Worm (Caenorhabditis elegans) whole organism, midembryonic: Measurements from ENCODE around the gene daf-14.
A peak's percentile ranks its signal among the peaks of the same experiment; 100 is the strongest.

Source experiments
- T22C8.4 ChIP-seq: fragments of 200-800 bp; sonication (Bioruptor generic); IDR thresholded peaks from 2 replicates; pipeline ENCODE4 v1.3.6; 2022; ENCODE audit warnings: missing genetic modification characterization, missing compliant biosample characterization
- cog-1 ChIP-seq: sonication (generic microtip); optimal IDR thresholded peaks from 2 replicates; lab custom pipeline; 2016; ENCODE audit warnings: missing genetic modification characterization, missing compliant biosample characterization
- flt-1 ChIP-seq: fragments of 200-800 bp; sonication (Bioruptor generic); IDR thresholded peaks from 2 replicates; pipeline ENCODE4 v1.3.6; 2022; ENCODE audit warnings: missing genetic modification characterization, missing compliant biosample characterization
- klf-2 ChIP-seq: fragments of 200-800 bp; sonication (Bioruptor generic); conservative IDR thresholded peaks from 2 replicates; pipeline ENCODE4 v1.3.6; 2022; ENCODE audit warnings: missing genetic modification reagents, missing genetic modification characterization, missing compliant biosample characterization
- med-1 ChIP-seq: sonication (generic microtip); optimal IDR thresholded peaks from 2 replicates; lab custom pipeline; 2017; ENCODE audit warnings: missing genetic modification characterization, mild to moderate bottlenecking, missing compliant biosample characterization, antibody characterized with exemption, missing genetic modification reagents; ENCODE audit not compliant: insufficient read depth
- ref-1 ChIP-seq: fragments of 200-800 bp; sonication (Bioruptor generic); conservative IDR thresholded peaks from 2 replicates; pipeline ENCODE4 v1.3.6; 2022; ENCODE audit warnings: missing genetic modification reagents, missing genetic modification characterization, missing compliant biosample characterization
- tab-1 ChIP-seq: fragments of 200-800 bp; sonication (Bioruptor generic); IDR thresholded peaks from 2 replicates; pipeline ENCODE4 v1.3.6; 2022; ENCODE audit warnings: missing genetic modification characterization, missing compliant biosample characterization
- ztf-23 ChIP-seq: fragments of 200-800 bp; sonication (Bioruptor generic); IDR thresholded peaks from 2 replicates; pipeline ENCODE4 v1.3.6; 2022; ENCODE audit warnings: missing genetic modification reagents, missing genetic modification characterization, missing compliant biosample characterization
- ztf-29 ChIP-seq: fragments of 200-800 bp; sonication (Bioruptor generic); IDR thresholded peaks from 2 replicates; pipeline ENCODE4 v1.3.6; 2022; ENCODE audit warnings: missing genetic modification reagents, missing genetic modification characterization, missing compliant biosample characterization

The daf-14 gene

ce11 chrIV:10243276-10243675 is 7.2 kb upstream of the daf-14 start, which contains the start of gene tkt-1:
Gene tkt-1 (plus strand): TSS chrIV:10243612.
- TF ChIP-seq ztf-23 (no peak), tab-1 (no peak), klf-2 (GFP tag; lab: Robert Waterston, UW) (no peak), T22C8.4 (GFP tag; lab: Robert Waterston, UW) (no peak), ztf-29 (GFP tag; lab: Robert Waterston, UW) (no peak), flt-1 (GFP tag; lab: Robert Waterston, UW) (no peak), cog-1 (no peak), ref-1 (GFP tag; lab: Robert Waterston, UW) (no peak), med-1 (no peak)

DNA sequence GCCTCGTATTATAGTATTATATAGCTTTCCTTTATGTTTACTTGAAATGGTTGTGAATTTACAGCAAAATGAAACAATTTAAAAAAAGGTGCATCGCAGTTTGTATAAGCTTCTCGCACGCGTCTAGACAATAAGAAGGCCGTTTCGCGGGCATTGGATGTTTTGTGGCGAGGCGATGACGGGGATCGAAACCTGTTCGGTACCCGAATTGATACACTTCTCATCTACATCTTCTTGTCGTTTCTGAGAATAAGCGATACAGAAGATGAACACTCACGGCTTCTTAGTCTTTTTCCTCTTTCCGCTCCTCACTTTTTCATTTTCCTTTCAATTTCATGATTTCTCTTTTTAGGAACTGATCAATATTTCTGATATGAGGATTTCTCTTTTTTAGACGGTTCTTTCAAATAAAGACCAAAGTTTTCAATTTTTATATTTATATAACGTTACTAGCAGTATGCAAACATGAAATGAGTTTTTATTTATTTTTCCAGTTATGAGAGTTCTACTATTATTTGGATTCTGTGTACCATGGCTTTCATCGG is 4.7 kb upstream of the daf-14 start, which contains the start of gene F01G10.10:
F01G10.10 (plus strand) TSS at position 495 of the 545 bp plus-strand sequence.
- TF ChIP-seq med-1 = no peak
- no peak for TF ChIP-seq klf-2 (GFP tag; lab: Robert Waterston, UW)

DNA sequence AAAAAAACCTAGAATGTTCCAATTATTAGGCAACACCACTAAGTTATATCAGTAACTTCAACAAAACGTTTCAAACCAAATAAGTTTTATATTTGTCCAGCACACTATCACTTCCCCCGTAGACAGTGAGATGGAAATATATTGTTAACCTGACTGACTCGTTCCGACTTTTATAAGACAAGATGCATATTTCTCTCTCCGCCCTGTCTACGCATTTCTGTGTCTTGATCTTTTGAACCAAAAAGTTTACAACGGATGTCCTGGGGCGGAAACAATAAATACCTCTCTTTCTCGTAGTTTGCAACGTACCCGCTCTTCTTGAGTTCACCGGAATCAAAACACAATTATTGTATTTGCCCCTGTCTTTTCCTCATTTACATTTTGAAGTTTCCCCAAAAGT is 834 bp downstream of the daf-14 start:
- TF ChIP-seq tab-1 (no peak), med-1 (no peak), klf-2 (GFP tag; lab: Robert Waterston, UW) (no peak), T22C8.4 (GFP tag; lab: Robert Waterston, UW) (no peak), cog-1 (no peak), ztf-23 (no peak), ztf-29 (GFP tag; lab: Robert Waterston, UW) (no peak), flt-1 (GFP tag; lab: Robert Waterston, UW) (no peak), ref-1 (GFP tag; lab: Robert Waterston, UW) (no peak)

- peak; percentile 19; the same call in 1 of the 2 replicates for TF ChIP-seq T22C8.4 (GFP tag; lab: Robert Waterston, UW)
- TF ChIP-seq tab-1 = no peak
Observed at ce11 chrIV:10251764-10252163, 1.3 kb downstream of the daf-14 start.

- TF ChIP-seq cog-1 (peak; percentile 36), ref-1 (GFP tag; lab: Robert Waterston, UW) (no peak), klf-2 (GFP tag; lab: Robert Waterston, UW) (no peak)
Observed at ce11 chrIV:10252350-10252792, 1.9 kb downstream of the daf-14 start.

ce11 chrIV:10252886-10253639 is 2.6 kb downstream of the daf-14 start:
- TF ChIP-seq klf-2 (GFP tag; lab: Robert Waterston, UW) (no peak), flt-1 (GFP tag; lab: Robert Waterston, UW) (no peak), cog-1 (no peak), ref-1 (GFP tag; lab: Robert Waterston, UW) (no peak), ztf-29 (GFP tag; lab: Robert Waterston, UW) (no peak), T22C8.4 (GFP tag; lab: Robert Waterston, UW) (no peak), tab-1 (no peak), ztf-23 (no peak), med-1 (no peak)

DNA sequence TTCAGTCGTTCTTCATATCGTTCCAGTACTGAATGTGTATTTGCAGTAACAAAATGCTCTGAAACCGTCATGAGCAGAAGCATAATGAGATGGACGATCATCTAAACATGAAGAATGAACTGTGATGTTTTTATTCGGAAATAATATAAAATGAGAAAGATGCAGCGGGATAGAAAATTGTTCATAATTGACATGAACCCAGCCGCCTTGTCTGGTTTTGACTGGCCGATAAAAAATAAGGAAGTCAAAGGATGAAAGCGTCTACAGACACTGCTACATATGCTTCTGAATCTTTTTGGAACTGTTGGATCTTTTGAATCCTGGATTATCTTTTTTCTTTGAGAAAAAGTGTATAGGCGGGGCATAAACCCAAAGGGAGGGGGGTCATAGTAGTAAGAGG is 9.1 kb downstream of the daf-14 start, which contains the start of gene F01G10.9:
F01G10.9 (minus strand) TSS at position 101 of the 400 bp plus-strand sequence.
- no peak for TF ChIP-seq med-1

- no peak for TF ChIP-seq cog-1
- no peak for TF ChIP-seq med-1
- no peak for TF ChIP-seq ztf-29 (GFP tag; lab: Robert Waterston, UW)
- no peak for TF ChIP-seq ztf-23
- no peak for TF ChIP-seq flt-1 (GFP tag; lab: Robert Waterston, UW)
- no peak for TF ChIP-seq ref-1 (GFP tag; lab: Robert Waterston, UW)
- TF ChIP-seq klf-2 (GFP tag; lab: Robert Waterston, UW) = no peak
- TF ChIP-seq T22C8.4 (GFP tag; lab: Robert Waterston, UW) = no peak
- TF ChIP-seq tab-1 = no peak
Observed at ce11 chrIV:10261061-10261460, 10.6 kb downstream of the daf-14 start.

DNA sequence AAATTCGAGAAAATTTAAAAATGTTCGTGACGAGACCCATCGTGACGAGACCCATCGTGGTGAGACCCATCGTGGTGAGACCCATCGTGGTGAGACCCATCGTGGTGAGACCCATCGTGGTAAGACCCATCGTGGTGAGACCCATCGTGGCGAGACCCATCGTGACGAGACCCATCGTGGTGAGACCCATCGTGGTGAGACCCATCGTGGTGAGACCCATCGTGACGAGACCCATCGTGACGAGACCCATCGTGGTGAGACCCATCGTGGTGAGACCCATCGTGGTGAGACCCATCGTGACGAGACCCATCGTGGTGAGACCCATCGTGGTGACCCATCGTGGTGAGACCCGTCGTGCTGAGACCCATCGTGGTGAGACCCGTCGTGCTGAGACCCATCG is 12.5 kb downstream of the daf-14 start:
- TF ChIP-seq tab-1 (0 out of 2 replicates have a peak, but pooled peaks have one; percentile 5), klf-2 (GFP tag; lab: Robert Waterston, UW) (0 out of 2 replicates have a peak, but pooled peaks have one; percentile 25)

DNA sequence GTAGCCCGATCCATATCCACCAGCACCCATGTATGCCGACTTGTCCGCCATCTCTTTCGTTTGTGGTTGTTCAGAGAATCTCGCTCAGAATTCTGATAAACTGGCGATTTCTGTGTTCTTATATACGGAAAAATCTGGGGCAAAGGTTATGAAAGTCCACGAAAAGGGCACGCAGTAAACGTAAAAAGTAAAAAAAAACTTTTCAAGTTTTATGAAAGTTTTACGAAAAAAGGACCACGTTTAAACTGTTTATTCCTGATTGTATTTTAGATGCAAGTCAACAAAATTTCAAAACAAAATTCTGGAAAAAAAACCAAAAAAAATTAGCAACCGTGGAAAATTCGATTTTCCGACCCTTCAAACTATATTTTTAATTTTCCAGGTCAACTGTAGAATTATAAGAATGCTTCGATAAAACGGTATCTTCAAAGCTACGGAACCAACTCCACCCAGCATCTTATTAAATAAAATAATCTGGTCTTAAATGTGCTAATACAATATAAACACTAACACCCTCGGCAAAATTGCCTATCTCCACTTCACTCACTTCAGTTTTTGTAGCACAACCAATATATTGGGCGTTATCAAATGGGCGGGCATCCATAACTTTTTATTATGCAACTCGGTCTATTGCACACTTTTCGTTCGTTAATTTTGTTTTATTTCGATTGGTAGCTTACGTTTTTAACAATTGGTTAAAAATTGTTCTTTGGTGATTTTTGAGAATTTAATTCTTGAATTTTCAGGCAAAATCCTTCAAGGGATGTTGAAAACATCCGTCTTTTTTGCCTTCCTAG is 18.9 kb downstream of the daf-14 start, which contains the start of the genes nspd-7 and Y43C5A.2:
nspd-7 (minus strand) TSS at position 51 of the 797 bp plus-strand sequence.
Y43C5A.2 (plus strand) TSS at position 747 of the 797 bp plus-strand sequence.
- no peak for TF ChIP-seq med-1
- TF ChIP-seq flt-1 (GFP tag; lab: Robert Waterston, UW) = no peak
- no peak for TF ChIP-seq cog-1
- TF ChIP-seq ztf-23 = no peak
- no peak for TF ChIP-seq ztf-29 (GFP tag; lab: Robert Waterston, UW)
- no peak for TF ChIP-seq klf-2 (GFP tag; lab: Robert Waterston, UW)
- TF ChIP-seq T22C8.4 (GFP tag; lab: Robert Waterston, UW) = no peak
- no peak for TF ChIP-seq ref-1 (GFP tag; lab: Robert Waterston, UW)
- no peak for TF ChIP-seq tab-1
